Worm (Caenorhabditis elegans) whole organism, early embryonic: ENCODE data around the gene scl-10.

Experiments used
- B0310.2 ChIP-seq: sonication (generic microtip); optimal IDR thresholded peaks from 2 replicates; lab custom pipeline; 2016; ENCODE audit warnings: mild to moderate bottlenecking, missing genetic modification characterization, missing compliant biosample characterization
- F13C5.2 ChIP-seq: sonication (generic microtip); optimal IDR thresholded peaks from 2 replicates; lab custom pipeline; 2017; ENCODE audit warnings: mild to moderate bottlenecking, missing genetic modification characterization, inconsistent platforms, missing compliant biosample characterization
- aly-1 ChIP-seq: sonication (generic microtip); optimal IDR thresholded peaks from 2 replicates; lab custom pipeline; 2016; ENCODE audit warnings: missing genetic modification characterization, missing compliant biosample characterization
- ama-1 ChIP-seq: fragments of 150-350 bp; optimal IDR thresholded peaks from 2 replicates; lab custom pipeline; 2014
- ceh-13 ChIP-seq: fragments of 200-800 bp; sonication (Bioruptor generic); optimal IDR thresholded peaks from 2 replicates; lab custom pipeline; 2018; ENCODE audit warnings: mild to moderate bottlenecking, missing genetic modification characterization, missing compliant biosample characterization
- ceh-36 ChIP-seq: sonication (generic microtip); optimal IDR thresholded peaks from 2 replicates; lab custom pipeline; 2016; ENCODE audit warnings: missing genetic modification characterization, inconsistent platforms, missing compliant biosample characterization
- ets-7 ChIP-seq: sonication (generic microtip); optimal IDR thresholded peaks from 2 replicates; lab custom pipeline; 2016; ENCODE audit warnings: missing genotype, missing genetic modification characterization, missing compliant biosample characterization
- flt-1 ChIP-seq: fragments of 200-800 bp; sonication (Bioruptor generic); IDR thresholded peaks from 2 replicates; pipeline ENCODE4 v1.3.6; 2022; ENCODE audit warnings: missing genetic modification characterization, missing compliant biosample characterization
- hmbx-1 ChIP-seq: sonication (generic microtip); optimal IDR thresholded peaks from 2 replicates; lab custom pipeline; 2016; ENCODE audit warnings: mild to moderate bottlenecking, missing genetic modification characterization, missing compliant biosample characterization
- hmg-4 ChIP-seq: fragments of 200-800 bp; sonication (Bioruptor generic); optimal IDR thresholded peaks from 2 replicates; lab custom pipeline; 2018; ENCODE audit warnings: mild to moderate bottlenecking, missing genetic modification characterization, missing compliant biosample characterization
- hnd-1 ChIP-seq: sonication (generic microtip); optimal IDR thresholded peaks from 2 replicates; lab custom pipeline; 2016; ENCODE audit warnings: missing genetic modification characterization, missing compliant biosample characterization
- pes-1 ChIP-seq: fragments of 200-800 bp; sonication (Bioruptor generic); IDR thresholded peaks from 2 replicates; pipeline ENCODE4 v1.3.6; 2022; ENCODE audit warnings: missing genetic modification reagents, missing genetic modification characterization, missing compliant biosample characterization
- scrt-1 ChIP-seq: fragments of 200-800 bp; sonication (Bioruptor generic); IDR thresholded peaks from 2 replicates; pipeline ENCODE4 v1.3.6; 2022; ENCODE audit warnings: missing genetic modification characterization, missing compliant biosample characterization
- sea-1 ChIP-seq: fragments of 200-800 bp; sonication (Bioruptor generic); conservative IDR thresholded peaks from 2 replicates; pipeline ENCODE4 v1.3.6; 2022; ENCODE audit warnings: missing genetic modification characterization, missing compliant biosample characterization
- tbx-11 ChIP-seq: fragments of 200-800 bp; sonication (Bioruptor generic); IDR thresholded peaks from 2 replicates; pipeline ENCODE4 v1.3.6; 2022; ENCODE audit warnings: missing genetic modification characterization, missing compliant biosample characterization
- tbx-37 ChIP-seq: fragments of 200-800 bp; sonication (Bioruptor generic); conservative IDR thresholded peaks from 2 replicates; pipeline ENCODE4 v1.3.6; 2022; ENCODE audit warnings: missing genetic modification reagents, missing genetic modification characterization, missing compliant biosample characterization
- tra-4 ChIP-seq: sonication (generic microtip); optimal IDR thresholded peaks from 2 replicates; lab custom pipeline; 2017; ENCODE audit warnings: missing genetic modification characterization, missing compliant biosample characterization

Gene scl-10

DNA sequence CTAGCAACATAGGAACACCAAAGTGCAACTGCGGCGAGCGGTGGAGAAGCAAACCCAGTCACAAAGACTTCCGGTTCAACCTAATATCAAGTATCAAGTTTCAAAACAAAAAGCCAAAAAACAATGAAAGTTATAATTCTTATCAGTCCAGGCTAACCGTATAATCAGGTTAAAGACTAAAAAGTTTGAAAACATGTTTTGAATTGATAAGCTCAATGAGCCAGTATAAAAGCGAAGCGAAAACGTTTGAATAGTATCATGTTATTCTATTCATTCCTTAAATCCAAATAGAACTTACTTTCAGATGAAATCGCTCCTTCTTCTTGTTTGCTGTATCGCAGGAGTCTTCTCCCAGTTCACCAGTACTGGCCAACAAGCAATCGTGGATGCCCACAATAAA, 2.8 kb downstream of the scl-10 start, which contains the start of gene scl-11:
Gene scl-11, plus strand, starts transcription at position 301 of the 400 bp plus-strand sequence.
- TF ChIP-seq ets-7 (tag; lab: Kevin White, UChicago), result no peak
- no peak for TF ChIP-seq aly-1 (tag; lab: Kevin White, UChicago)
- no peak for TF ChIP-seq scrt-1 (GFP tag; lab: Robert Waterston, UW)
- no peak for TF ChIP-seq tbx-37 (GFP tag; lab: Robert Waterston, UW)
- TF ChIP-seq B0310.2 (tag; lab: Kevin White, UChicago), result no peak
- no peak for TF ChIP-seq ceh-36 (tag; lab: Kevin White, UChicago)
- TF ChIP-seq F13C5.2, result no peak
- no peak for TF ChIP-seq sea-1 (GFP tag; lab: Robert Waterston, UW)
- TF ChIP-seq ama-1 (lab: Kevin White, UChicago), result no peak
- no peak for TF ChIP-seq hmbx-1
- TF ChIP-seq ceh-13 (GFP tag; lab: Kevin White, UChicago), result no peak
- no peak for TF ChIP-seq flt-1
- no peak for TF ChIP-seq tbx-11 (GFP tag; lab: Robert Waterston, UW)
- TF ChIP-seq hmg-4 (GFP tag; lab: Kevin White, UChicago), result no peak
- no peak for TF ChIP-seq hnd-1 (tag; lab: Kevin White, UChicago)
- no peak for TF ChIP-seq pes-1 (GFP tag; lab: Robert Waterston, UW)
- no peak for TF ChIP-seq tra-4 (tag; lab: Kevin White, UChicago)

DNA sequence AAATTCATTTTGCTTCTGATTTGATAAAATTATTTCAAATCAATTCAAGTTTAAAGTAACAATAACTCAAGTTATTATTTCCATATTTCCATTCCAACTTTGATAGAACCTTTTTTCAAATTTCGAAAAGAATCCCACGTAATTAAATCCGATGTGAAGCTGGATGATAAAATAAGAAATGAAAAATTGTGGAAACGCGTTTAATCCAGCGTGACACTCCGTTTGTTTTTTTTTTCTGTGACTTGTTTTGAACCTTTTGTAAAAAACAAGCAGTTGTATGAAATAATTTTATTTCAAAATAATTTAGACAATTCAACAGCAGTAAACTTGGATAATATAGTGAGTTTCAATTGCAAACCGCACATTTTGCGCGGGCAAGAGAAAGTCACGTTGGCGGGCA, 4.3 kb downstream of the scl-10 start, which contains the start of gene F49E11.7:
Gene F49E11.7, plus strand, starts transcription at position 301 of the 400 bp plus-strand sequence.
- TF ChIP-seq tra-4 (tag; lab: Kevin White, UChicago) (no peak), tbx-37 (GFP tag; lab: Robert Waterston, UW) (no peak), flt-1 (no peak), pes-1 (GFP tag; lab: Robert Waterston, UW) (no peak), hnd-1 (tag; lab: Kevin White, UChicago) (no peak), ama-1 (lab: Kevin White, UChicago) (no peak), ceh-13 (GFP tag; lab: Kevin White, UChicago) (no peak), sea-1 (GFP tag; lab: Robert Waterston, UW) (no peak), tbx-11 (GFP tag; lab: Robert Waterston, UW) (no peak), F13C5.2 (no peak), B0310.2 (tag; lab: Kevin White, UChicago) (no peak), scrt-1 (GFP tag; lab: Robert Waterston, UW) (no peak), ets-7 (tag; lab: Kevin White, UChicago) (no peak), hmg-4 (GFP tag; lab: Kevin White, UChicago) (no peak)

DNA sequence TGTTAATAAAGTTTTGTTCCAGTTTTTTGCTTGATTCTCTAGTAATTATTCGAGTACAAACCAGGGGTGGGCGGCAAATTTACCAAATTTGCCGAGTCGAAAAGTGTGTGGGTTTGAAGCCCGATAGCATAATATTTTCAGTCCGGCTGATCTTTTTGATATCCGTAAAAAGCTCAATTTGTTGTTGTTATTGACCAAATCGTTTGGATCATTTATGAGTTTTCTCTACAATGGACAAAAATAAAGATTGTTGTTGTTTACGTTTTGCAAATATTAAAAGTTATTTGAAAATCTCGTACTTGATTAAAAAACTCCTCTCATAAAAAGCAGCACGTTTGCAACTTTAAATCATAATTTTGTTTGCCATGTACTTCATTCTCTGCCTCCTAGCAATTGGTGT, 7.8 kb downstream of the scl-10 start, which contains the start of gene scl-1:
Gene scl-1, plus strand, starts transcription at position 301 of the 400 bp plus-strand sequence.
- no peak for TF ChIP-seq ceh-13 (GFP tag; lab: Kevin White, UChicago)
- no peak for TF ChIP-seq F13C5.2
- no peak for TF ChIP-seq scrt-1 (GFP tag; lab: Robert Waterston, UW)
- TF ChIP-seq ama-1 (lab: Kevin White, UChicago), result no peak
- no peak for TF ChIP-seq hmg-4 (GFP tag; lab: Kevin White, UChicago)
- no peak for TF ChIP-seq hmbx-1
- no peak for TF ChIP-seq flt-1
- TF ChIP-seq tra-4 (tag; lab: Kevin White, UChicago), result no peak
- TF ChIP-seq B0310.2 (tag; lab: Kevin White, UChicago), result no peak

DNA sequence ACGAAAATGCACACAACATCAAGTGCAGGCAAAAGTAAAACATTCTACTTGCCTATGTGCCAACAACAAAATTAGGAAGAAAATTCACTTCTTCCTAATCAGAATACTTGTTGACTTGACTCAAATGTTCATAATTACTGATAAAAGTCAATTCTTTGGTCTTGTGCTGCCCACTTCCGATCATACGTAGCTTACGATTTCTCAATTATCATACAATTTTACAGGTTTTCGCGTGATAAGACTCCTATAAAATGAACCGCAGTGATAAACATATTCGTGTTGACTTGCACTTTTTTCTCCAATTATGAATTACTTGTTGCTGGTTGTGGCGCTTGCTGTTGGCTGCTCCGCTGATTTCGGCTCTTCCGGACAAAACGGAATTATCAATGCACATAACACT, 9.2 kb downstream of the scl-10 start, which contains the start of gene scl-2:
Gene scl-2, plus strand, starts transcription at position 293 of the 400 bp plus-strand sequence.
- no peak for TF ChIP-seq tbx-37 (GFP tag; lab: Robert Waterston, UW)
- no peak for TF ChIP-seq aly-1 (tag; lab: Kevin White, UChicago)
- no peak for TF ChIP-seq ama-1 (lab: Kevin White, UChicago)
- no peak for TF ChIP-seq ets-7 (tag; lab: Kevin White, UChicago)
- TF ChIP-seq scrt-1 (GFP tag; lab: Robert Waterston, UW), result no peak
- no peak for TF ChIP-seq tra-4 (tag; lab: Kevin White, UChicago)
- no peak for TF ChIP-seq flt-1
- no peak for TF ChIP-seq ceh-36 (tag; lab: Kevin White, UChicago)
- TF ChIP-seq sea-1 (GFP tag; lab: Robert Waterston, UW), result no peak
- no peak for TF ChIP-seq ceh-13 (GFP tag; lab: Kevin White, UChicago)
- TF ChIP-seq hmbx-1, result no peak
- TF ChIP-seq B0310.2 (tag; lab: Kevin White, UChicago), result no peak
- TF ChIP-seq tbx-11 (GFP tag; lab: Robert Waterston, UW), result no peak

DNA sequence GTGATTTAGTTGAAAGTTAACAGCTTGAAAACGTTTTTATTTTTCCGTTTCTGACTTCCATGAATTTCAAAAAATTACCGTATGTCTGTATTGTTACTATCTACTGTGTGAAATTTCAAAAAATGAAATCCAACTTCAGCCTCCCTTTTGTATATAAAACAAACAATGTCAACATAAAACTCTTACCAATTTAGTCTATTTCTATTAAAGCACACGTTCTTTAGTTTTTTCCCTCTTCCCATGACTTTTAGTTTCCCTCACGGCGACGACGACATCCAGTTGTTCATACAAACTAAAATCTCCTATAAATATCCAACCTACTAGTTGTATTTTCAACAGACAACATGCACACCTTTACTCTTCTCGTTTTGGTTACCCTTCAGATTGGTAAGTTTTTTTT, 11.0 kb downstream of the scl-10 start, which contains the start of gene scl-3:
Gene scl-3, plus strand, starts transcription at position 301 of the 400 bp plus-strand sequence.
- TF ChIP-seq tbx-37 (GFP tag; lab: Robert Waterston, UW) (no peak), hmbx-1 (no peak), aly-1 (tag; lab: Kevin White, UChicago) (no peak), hmg-4 (GFP tag; lab: Kevin White, UChicago) (no peak), tbx-11 (GFP tag; lab: Robert Waterston, UW) (no peak), scrt-1 (GFP tag; lab: Robert Waterston, UW) (no peak), ceh-36 (tag; lab: Kevin White, UChicago) (no peak)

DNA sequence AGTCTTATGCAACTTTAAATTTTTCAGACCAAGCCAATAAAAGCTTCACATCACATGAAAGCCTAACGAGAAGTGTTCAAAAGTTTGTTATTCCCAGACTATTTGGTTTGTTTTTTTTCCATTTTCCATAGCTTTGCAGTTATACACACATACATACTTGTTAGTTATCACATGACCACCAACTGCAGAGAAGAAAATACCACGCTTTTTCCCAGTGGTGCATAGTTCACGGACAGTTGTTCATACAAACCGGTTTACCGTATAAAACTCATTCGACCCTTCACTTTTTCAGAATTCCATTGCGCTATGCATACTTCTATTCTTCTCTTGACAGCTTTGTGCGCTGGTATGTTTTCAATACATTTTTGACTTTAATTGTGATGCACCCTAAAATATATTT, 15.5 kb downstream of the scl-10 start, which contains the start of gene scl-5:
Gene scl-5, plus strand, starts transcription at position 301 of the 400 bp plus-strand sequence.
- no peak for TF ChIP-seq tra-4 (tag; lab: Kevin White, UChicago)
- no peak for TF ChIP-seq F13C5.2
- TF ChIP-seq B0310.2 (tag; lab: Kevin White, UChicago), result no peak
- TF ChIP-seq ceh-36 (tag; lab: Kevin White, UChicago), result no peak
- TF ChIP-seq sea-1 (GFP tag; lab: Robert Waterston, UW), result no peak
- TF ChIP-seq ama-1 (lab: Kevin White, UChicago), result no peak
- TF ChIP-seq hmg-4 (GFP tag; lab: Kevin White, UChicago), result no peak
- no peak for TF ChIP-seq tbx-37 (GFP tag; lab: Robert Waterston, UW)
- TF ChIP-seq aly-1 (tag; lab: Kevin White, UChicago), result no peak
- TF ChIP-seq pes-1 (GFP tag; lab: Robert Waterston, UW), result no peak
- no peak for TF ChIP-seq hmbx-1
- TF ChIP-seq scrt-1 (GFP tag; lab: Robert Waterston, UW), result no peak
- TF ChIP-seq tbx-11 (GFP tag; lab: Robert Waterston, UW), result no peak
- TF ChIP-seq ets-7 (tag; lab: Kevin White, UChicago), result no peak
